Worm (Caenorhabditis elegans) whole organism, L4/young adult: ENCODE results near the gene glt-6.

Experiments
- W03F9.2 ChIP-seq: fragments of 150-350 bp; optimal IDR thresholded peaks from 2 replicates; lab custom pipeline; 2014; ENCODE audit warnings: missing biosample characterization, missing genetic modification characterization
- dao-5 ChIP-seq: sonication (generic microtip); optimal IDR thresholded peaks from 2 replicates; lab custom pipeline; 2016; ENCODE audit warnings: missing genotype, missing genetic modification characterization, moderate library complexity, missing compliant biosample characterization
- him-1 ChIP-seq: sonication (generic microtip); optimal IDR thresholded peaks from 2 replicates; lab custom pipeline; 2016; ENCODE audit warnings: missing genotype, missing genetic modification reagents, missing genetic modification characterization, missing compliant biosample characterization

The glt-6 gene

ce11 chrIV:7507841-7508509 is 4.6 kb downstream of the glt-6 start, which contains the start of the genes vdac-1 and R05G6.5:
Gene vdac-1, minus strand, starts transcription at chrIV:7507891.
Gene R05G6.5, plus strand, starts transcription at chrIV:7508367.
- no peak for TF ChIP-seq W03F9.2 (tag; lab: Kevin White, UChicago)
- no peak for TF ChIP-seq dao-5 (tag; lab: Kevin White, UChicago)
- no peak for TF ChIP-seq him-1

ce11 chrIV:7508850-7509249 is 5.4 kb downstream of the glt-6 start:
- TF ChIP-seq him-1 = no peak
- TF ChIP-seq dao-5 (tag; lab: Kevin White, UChicago) = no peak
- no peak for TF ChIP-seq W03F9.2 (tag; lab: Kevin White, UChicago)

ce11 chrIV:7510829-7511228 is 7.4 kb downstream of the glt-6 start:
- no peak for TF ChIP-seq dao-5 (tag; lab: Kevin White, UChicago)
- TF ChIP-seq W03F9.2 (tag; lab: Kevin White, UChicago) = no peak

- no peak for TF ChIP-seq dao-5 (tag; lab: Kevin White, UChicago)
- no peak for TF ChIP-seq him-1
- TF ChIP-seq W03F9.2 (tag; lab: Kevin White, UChicago) = no peak
These were observed 9.3 kb downstream of the glt-6 start, which contains the start of the genes plc-4 and R05G6.4 for ce11 chrIV:7512617-7513233. Gene plc-4, minus strand, starts transcription at chrIV:7512667. Gene R05G6.4, plus strand, starts transcription at chrIV:7513233.

- TF ChIP-seq W03F9.2 (tag; lab: Kevin White, UChicago) = no peak
- TF ChIP-seq him-1 = no peak
- TF ChIP-seq dao-5 (tag; lab: Kevin White, UChicago) = no peak
These were observed 12.7 kb downstream of the glt-6 start, which contains the start of the genes R05G6.9 and R05G6.3 for ce11 chrIV:7516167-7516566. Gene R05G6.9, minus strand, starts transcription at chrIV:7516267. Gene R05G6.3, plus strand, starts transcription at chrIV:7516552.

ce11 chrIV:7520258-7520657 is 16.8 kb downstream of the glt-6 start:
- TF ChIP-seq him-1 = no peak
- no peak for TF ChIP-seq W03F9.2 (tag; lab: Kevin White, UChicago)
- no peak for TF ChIP-seq dao-5 (tag; lab: Kevin White, UChicago)

ce11 chrIV:7520841-7521240 is 17.4 kb downstream of the glt-6 start:
- no peak for TF ChIP-seq W03F9.2 (tag; lab: Kevin White, UChicago)
- TF ChIP-seq dao-5 (tag; lab: Kevin White, UChicago) = no peak
- no peak for TF ChIP-seq him-1

- TF ChIP-seq W03F9.2 (tag; lab: Kevin White, UChicago) (no peak), him-1 (no peak), dao-5 (tag; lab: Kevin White, UChicago) (no peak)
These were observed 18.2 kb downstream of the glt-6 start for ce11 chrIV:7521591-7521990.

- TF ChIP-seq W03F9.2 (tag; lab: Kevin White, UChicago) (no peak), dao-5 (tag; lab: Kevin White, UChicago) (no peak), him-1 (no peak)
These were observed 20.3 kb downstream of the glt-6 start for ce11 chrIV:7523744-7524143.

ce11 chrIV:7530226-7531070 is 27.0 kb downstream of the glt-6 start:
- TF ChIP-seq him-1 (no peak), dao-5 (tag; lab: Kevin White, UChicago) (no peak), W03F9.2 (tag; lab: Kevin White, UChicago) (no peak)

ce11 chrIV:7532360-7532759 is 28.9 kb downstream of the glt-6 start, which contains the start of gene R05G6.1:
Gene R05G6.1, plus strand, starts transcription at chrIV:7532660.
- TF ChIP-seq W03F9.2 (tag; lab: Kevin White, UChicago) (no peak), dao-5 (tag; lab: Kevin White, UChicago) (no peak), him-1 (no peak)

ce11 chrIV:7542485-7543001 is 39.1 kb downstream of the glt-6 start, which contains the start of gene R05G6.10:
Gene R05G6.10, minus strand, starts transcription at chrIV:7542535.
- TF ChIP-seq W03F9.2 (tag; lab: Kevin White, UChicago) (no peak), him-1 (no peak), dao-5 (tag; lab: Kevin White, UChicago) (no peak)

- TF ChIP-seq him-1 (no peak), dao-5 (tag; lab: Kevin White, UChicago) (no peak), W03F9.2 (tag; lab: Kevin White, UChicago) (no peak)
These were observed 40.2 kb downstream of the glt-6 start for ce11 chrIV:7543662-7544061.
